Fruit fly (Drosophila melanogaster) whole organism, embryonic: Measurements from ENCODE around the gene eEF1delta.
A peak's percentile ranks its signal among the peaks of the same experiment; 100 is the strongest.

ENCODE experiments used
- Bgb ChIP-seq: fragments of 200-800 bp; sonication (Bioruptor generic); IDR thresholded peaks from 2 replicates; pipeline ENCODE4 v1.3.6; 2022; ENCODE audit warnings: missing biosample characterization, missing genetic modification characterization; ENCODE audit not compliant: partially characterized antibody
- CG10267 ChIP-seq: fragments of 200-800 bp; sonication (Bioruptor generic); optimal IDR thresholded peaks from 2 replicates; lab custom pipeline; 2018; ENCODE audit warnings: missing biosample characterization, mild to moderate bottlenecking, missing genetic modification characterization, moderate library complexity
- CG11723 ChIP-seq: fragments of 200-800 bp; sonication (Bioruptor generic); optimal IDR thresholded peaks from 2 replicates; lab custom pipeline; 2017; ENCODE audit warnings: missing biosample characterization, mild to moderate bottlenecking, missing genetic modification characterization
- CG12104 ChIP-seq: fragments of 200-800 bp; sonication (Bioruptor generic); optimal IDR thresholded peaks from 3 replicates; lab custom pipeline; 2016; ENCODE audit warnings: missing biosample characterization, missing genetic modification characterization
- CG12391 ChIP-seq: fragments of 200-800 bp; sonication (Bioruptor generic); optimal IDR thresholded peaks from 3 replicates; lab custom pipeline; 2018; ENCODE audit warnings: missing biosample characterization, mild to moderate bottlenecking, missing genetic modification characterization, moderate library complexity
- CG14710 ChIP-seq: fragments of 200-800 bp; sonication (Bioruptor generic); optimal IDR thresholded peaks from 3 replicates; lab custom pipeline; 2019; ENCODE audit warnings: missing biosample characterization, mild to moderate bottlenecking, missing genetic modification characterization, moderate library complexity
- CG1529 ChIP-seq: fragments of 200-800 bp; sonication (Bioruptor generic); optimal IDR thresholded peaks from 3 replicates; lab custom pipeline; 2018; ENCODE audit warnings: missing biosample characterization, missing genetic modification characterization
- CG15601 ChIP-seq: fragments of 200-800 bp; sonication (Bioruptor generic); optimal IDR thresholded peaks from 3 replicates; lab custom pipeline; 2019; ENCODE audit warnings: missing biosample characterization, mild to moderate bottlenecking, missing genetic modification characterization, moderate library complexity
- CG1832 ChIP-seq: fragments of 200-800 bp; sonication (Bioruptor generic); optimal IDR thresholded peaks from 2 replicates; lab custom pipeline; 2017; ENCODE audit warnings: missing biosample characterization, mild to moderate bottlenecking, missing genetic modification characterization, inconsistent platforms
- CG2129 ChIP-seq: fragments of 200-800 bp; sonication (Bioruptor generic); IDR thresholded peaks from 2 replicates; pipeline ENCODE4 v1.3.6; 2022; ENCODE audit warnings: missing biosample characterization, missing genetic modification characterization; ENCODE audit not compliant: partially characterized antibody
- CG2712 ChIP-seq: fragments of 200-800 bp; optimal IDR thresholded peaks from 3 replicates; lab custom pipeline; 2019; ENCODE audit warnings: missing biosample characterization, mild to moderate bottlenecking, missing genetic modification characterization, moderate library complexity
- CG30020 ChIP-seq: fragments of 200-800 bp; optimal IDR thresholded peaks from 2 replicates; lab custom pipeline; 2019; ENCODE audit warnings: missing biosample characterization, mild to moderate bottlenecking, missing genetic modification characterization, moderate library complexity
- CG31388 ChIP-seq: fragments of 200-800 bp; sonication (Bioruptor generic); optimal IDR thresholded peaks from 2 replicates; lab custom pipeline; 2016; ENCODE audit warnings: missing biosample characterization, missing genetic modification characterization
- CG32767 ChIP-seq: fragments of 200-800 bp; sonication (Bioruptor generic); IDR thresholded peaks from 2 replicates; pipeline ENCODE4 v1.3.6; 2022; ENCODE audit warnings: missing biosample characterization, missing genetic modification characterization
- CG34224 ChIP-seq: fragments of 200-800 bp; sonication (Bioruptor generic); IDR thresholded peaks from 3 replicates; pipeline ENCODE4 v1.3.6; 2022; ENCODE audit warnings: missing biosample characterization, missing genetic modification characterization; ENCODE audit not compliant: partially characterized antibody
- CG34422 ChIP-seq: fragments of 200-800 bp; sonication (Bioruptor generic); IDR thresholded peaks from 3 replicates; pipeline ENCODE4 v1.3.6; 2022; ENCODE audit warnings: missing biosample characterization, missing genetic modification characterization
- CG4617 ChIP-seq: fragments of 200-800 bp; sonication (Bioruptor generic); optimal IDR thresholded peaks from 3 replicates; lab custom pipeline; 2016; ENCODE audit warnings: missing biosample characterization, missing genetic modification characterization, borderline replicate concordance
- CG5953 ChIP-seq: fragments of 200-800 bp; sonication (Bioruptor generic); IDR thresholded peaks from 2 replicates; pipeline ENCODE4 v1.3.6; 2022; ENCODE audit warnings: missing biosample characterization, missing genetic modification characterization
- CG9797 ChIP-seq: fragments of 200-800 bp; sonication (Bioruptor generic); optimal IDR thresholded peaks from 3 replicates; lab custom pipeline; 2018; ENCODE audit warnings: missing biosample characterization, mild to moderate bottlenecking, missing genetic modification characterization
- Dp ChIP-seq: fragments of 200-800 bp; sonication (Bioruptor generic); optimal IDR thresholded peaks from 2 replicates; lab custom pipeline; 2018; ENCODE audit warnings: missing biosample characterization, mild to moderate bottlenecking, missing genetic modification characterization, moderate library complexity
- E2f2 ChIP-seq: fragments of 200-800 bp; sonication (Bioruptor generic); IDR thresholded peaks from 2 replicates; pipeline ENCODE4 v1.3.6; 2022; ENCODE audit warnings: missing biosample characterization, missing genetic modification characterization
- HHEX ChIP-seq: fragments of 200-800 bp; sonication (Bioruptor generic); optimal IDR thresholded peaks from 3 replicates; lab custom pipeline; 2017; ENCODE audit warnings: missing biosample characterization, mild to moderate bottlenecking, missing genetic modification characterization, missing genetic modification reagents
- HLH3B ChIP-seq: fragments of 200-800 bp; sonication (Bioruptor generic); IDR thresholded peaks from 2 replicates; pipeline ENCODE4 v1.3.6; 2022; ENCODE audit warnings: missing biosample characterization, missing genetic modification characterization
- MBD-R2 ChIP-seq: fragments of 200-800 bp; sonication (Bioruptor generic); IDR thresholded peaks from 2 replicates; pipeline ENCODE4 v1.3.6; 2022; ENCODE audit warnings: missing biosample characterization, missing genetic modification characterization
- MESR4 ChIP-seq: fragments of 200-800 bp; sonication (Bioruptor generic); optimal IDR thresholded peaks from 2 replicates; lab custom pipeline; 2018; ENCODE audit warnings: missing biosample characterization, mild to moderate bottlenecking, missing genetic modification characterization, moderate library complexity
- Pdp1 ChIP-seq, 2 experiments: fragments of 200-800 bp; sonication (Bioruptor generic); optimal IDR thresholded peaks; 3 replicates each; lab custom pipeline; 2016; ENCODE audit warnings: missing biosample characterization in 2 of 2, missing genetic modification characterization in 2 of 2, mild to moderate bottlenecking in 1 of 2, moderate library complexity in 1 of 2
- Side ChIP-seq: fragments of 200-800 bp; sonication (Bioruptor generic); optimal IDR thresholded peaks from 2 replicates; lab custom pipeline; 2016; ENCODE audit warnings: missing biosample characterization, missing genetic modification characterization
- Sin3A ChIP-seq: fragments of >200 bp; optimal IDR thresholded peaks from 2 replicates; lab custom pipeline; 2018
- Sox102F ChIP-seq: fragments of 200-800 bp; sonication (Bioruptor generic); optimal IDR thresholded peaks from 2 replicates; lab custom pipeline; 2018; ENCODE audit warnings: missing biosample characterization, mild to moderate bottlenecking, missing genetic modification characterization, moderate library complexity
- Ssrp ChIP-seq: fragments of 200-800 bp; sonication (Bioruptor generic); optimal IDR thresholded peaks from 2 replicates; lab custom pipeline; 2018; ENCODE audit warnings: missing biosample characterization, mild to moderate bottlenecking, missing genetic modification characterization, moderate library complexity
- YL-1 ChIP-seq: fragments of 200-800 bp; sonication (Bioruptor generic); optimal IDR thresholded peaks from 3 replicates; lab custom pipeline; 2017; ENCODE audit warnings: missing biosample characterization, mild to moderate bottlenecking, missing genetic modification characterization
- chinmo ChIP-seq: fragments of 200-800 bp; sonication (Bioruptor generic); IDR thresholded peaks from 4 replicates; pipeline ENCODE4 v1.3.6; 2022; ENCODE audit warnings: missing biosample characterization, missing genetic modification characterization; ENCODE audit not compliant: partially characterized antibody
- eve ChIP-seq, 2 experiments: fragments of >200 bp; optimal IDR thresholded peaks; 2 replicates each; lab custom pipeline; 2017; ENCODE audit warnings: missing biosample characterization in 2 of 2, missing genetic modification characterization in 2 of 2
- gem ChIP-seq: fragments of 200-800 bp; sonication (Bioruptor generic); optimal IDR thresholded peaks from 2 replicates; lab custom pipeline; 2019; ENCODE audit warnings: missing biosample characterization, mild to moderate bottlenecking, missing genetic modification characterization, moderate library complexity
- gfzf ChIP-seq: fragments of 200-800 bp; sonication (Bioruptor generic); optimal IDR thresholded peaks from 2 replicates; lab custom pipeline; 2016; ENCODE audit warnings: missing biosample characterization, mild to moderate bottlenecking, missing genetic modification characterization, moderate library complexity
- hb ChIP-seq: fragments of 200-800 bp; sonication (Bioruptor generic); IDR thresholded peaks from 3 replicates; pipeline ENCODE4 v1.3.6; 2022; ENCODE audit warnings: missing biosample characterization, missing genetic modification characterization; ENCODE audit not compliant: partially characterized antibody
- kah ChIP-seq: fragments of 200-800 bp; sonication (Bioruptor generic); optimal IDR thresholded peaks from 2 replicates; lab custom pipeline; 2018; ENCODE audit warnings: missing biosample characterization, mild to moderate bottlenecking, missing genetic modification characterization
- lbe ChIP-seq: fragments of 200-800 bp; sonication (Bioruptor generic); optimal IDR thresholded peaks from 2 replicates; lab custom pipeline; 2016; ENCODE audit warnings: missing biosample characterization, mild to moderate bottlenecking, missing genetic modification characterization
- nerfin-1 ChIP-seq: fragments of 200-800 bp; sonication (Bioruptor generic); optimal IDR thresholded peaks from 3 replicates; lab custom pipeline; 2019; ENCODE audit warnings: missing biosample characterization, mild to moderate bottlenecking, missing genetic modification characterization, moderate library complexity
- nom ChIP-seq: fragments of 200-800 bp; sonication (Bioruptor generic); optimal IDR thresholded peaks from 2 replicates; lab custom pipeline; 2017; ENCODE audit warnings: missing biosample characterization, missing genetic modification characterization, mild to moderate bottlenecking, moderate library complexity, missing genetic modification reagents
- scrt ChIP-seq: fragments of 200-800 bp; sonication (Bioruptor generic); optimal IDR thresholded peaks from 2 replicates; lab custom pipeline; 2018; ENCODE audit warnings: missing biosample characterization, mild to moderate bottlenecking, missing genetic modification characterization, moderate library complexity
- sd ChIP-seq: fragments of 200-800 bp; sonication (Bioruptor generic); optimal IDR thresholded peaks from 3 replicates; lab custom pipeline; 2018; ENCODE audit warnings: missing biosample characterization, mild to moderate bottlenecking, missing genetic modification characterization, moderate library complexity
- sima ChIP-seq: fragments of 200-800 bp; sonication (Bioruptor generic); optimal IDR thresholded peaks from 2 replicates; lab custom pipeline; 2016; ENCODE audit warnings: missing biosample characterization, missing genetic modification characterization
- sna ChIP-seq: fragments of 200-800 bp; sonication (Bioruptor generic); IDR thresholded peaks from 2 replicates; pipeline ENCODE4 v1.3.6; 2022; ENCODE audit warnings: missing biosample characterization, missing genetic modification characterization; ENCODE audit not compliant: partially characterized antibody
- stwl ChIP-seq: fragments of 200-800 bp; sonication (Bioruptor generic); optimal IDR thresholded peaks from 3 replicates; lab custom pipeline; 2018; ENCODE audit warnings: missing biosample characterization, mild to moderate bottlenecking, missing genetic modification characterization, moderate library complexity
- trem ChIP-seq: fragments of 200-800 bp; optimal IDR thresholded peaks from 3 replicates; lab custom pipeline; 2019; ENCODE audit warnings: missing biosample characterization, mild to moderate bottlenecking, missing genetic modification characterization, moderate library complexity
- wor ChIP-seq: fragments of 200-800 bp; sonication (Bioruptor generic); IDR thresholded peaks from 2 replicates; pipeline ENCODE4 v1.3.6; 2022; ENCODE audit warnings: missing biosample characterization, missing genetic modification characterization
- yki ChIP-seq: fragments of >200 bp; optimal IDR thresholded peaks from 3 replicates; lab custom pipeline; 2018

The eEF1delta gene

DNA sequence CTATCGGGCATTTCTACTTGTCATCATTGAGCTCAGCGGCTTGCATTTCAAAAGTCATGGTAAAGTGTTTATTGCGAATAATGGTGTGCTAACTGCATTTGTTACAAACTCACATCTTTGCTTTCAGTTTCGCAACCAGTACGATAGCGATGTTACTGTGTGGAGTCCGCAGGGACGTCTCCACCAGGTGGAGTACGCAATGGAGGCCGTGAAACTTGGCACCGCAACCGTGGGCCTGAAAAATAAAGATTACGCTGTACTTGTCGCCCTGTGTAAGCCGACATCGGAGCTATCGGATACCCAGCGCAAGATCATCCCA, 11.0 kb upstream of the eEF1delta start:
- TF ChIP-seq Sin3A (lab: Kevin White, UChicago) = no peak
- 0 out of 4 replicates have a peak, but pooled peaks have one; percentile 36 for TF ChIP-seq chinmo (GFP tag; lab: Robert Waterston, UW)
- TF ChIP-seq E2f2 = peak; percentile 25; the same call in 1 of the 2 replicates
- TF ChIP-seq sna = 0 out of 2 replicates have a peak, but pooled peaks have one; percentile 3
- TF ChIP-seq CG12391 = no peak
- TF ChIP-seq CG1832 = no peak
- TF ChIP-seq CG1529 = no peak
- peak; percentile 6; the same call in 2 of the 3 replicates for TF ChIP-seq hb (GFP tag; lab: Robert Waterston, UW)
- TF ChIP-seq CG34224 = peak; percentile 43; the same call in 2 of the 3 replicates
- no peak for TF ChIP-seq CG5953 (GFP tag; lab: Robert Waterston, UW)
- peak; percentile 55 for TF ChIP-seq CG11723 (GFP tag; lab: Kevin White, UChicago)
- no peak for TF ChIP-seq Ssrp
- peak; percentile 15; the same call in 1 of the 2 replicates for TF ChIP-seq CG2129 (GFP tag; lab: Robert Waterston, UW)
- TF ChIP-seq wor = no peak
- TF ChIP-seq sima (GFP tag; lab: Kevin White, UChicago) = no peak
- TF ChIP-seq MBD-R2 (GFP tag; lab: Robert Waterston, UW) = peak; percentile 71
- no peak for TF ChIP-seq yki (lab: Kevin White, UChicago)
- TF ChIP-seq CG34422 (GFP tag; lab: Robert Waterston, UW) = 0 out of 3 replicates have a peak, but pooled peaks have one; percentile 46
- peak; percentile 58 for TF ChIP-seq MESR4 (GFP tag; lab: Kevin White, UChicago)
- peak; percentile 5 for TF ChIP-seq nom (GFP tag; lab: Kevin White, UChicago)
- TF ChIP-seq gem (tag; lab: Kevin White, UChicago) = no peak
- no peak for TF ChIP-seq CG31388 (GFP tag; lab: Kevin White, UChicago)
- no peak for TF ChIP-seq HLH3B (GFP tag; lab: Robert Waterston, UW)

DNA sequence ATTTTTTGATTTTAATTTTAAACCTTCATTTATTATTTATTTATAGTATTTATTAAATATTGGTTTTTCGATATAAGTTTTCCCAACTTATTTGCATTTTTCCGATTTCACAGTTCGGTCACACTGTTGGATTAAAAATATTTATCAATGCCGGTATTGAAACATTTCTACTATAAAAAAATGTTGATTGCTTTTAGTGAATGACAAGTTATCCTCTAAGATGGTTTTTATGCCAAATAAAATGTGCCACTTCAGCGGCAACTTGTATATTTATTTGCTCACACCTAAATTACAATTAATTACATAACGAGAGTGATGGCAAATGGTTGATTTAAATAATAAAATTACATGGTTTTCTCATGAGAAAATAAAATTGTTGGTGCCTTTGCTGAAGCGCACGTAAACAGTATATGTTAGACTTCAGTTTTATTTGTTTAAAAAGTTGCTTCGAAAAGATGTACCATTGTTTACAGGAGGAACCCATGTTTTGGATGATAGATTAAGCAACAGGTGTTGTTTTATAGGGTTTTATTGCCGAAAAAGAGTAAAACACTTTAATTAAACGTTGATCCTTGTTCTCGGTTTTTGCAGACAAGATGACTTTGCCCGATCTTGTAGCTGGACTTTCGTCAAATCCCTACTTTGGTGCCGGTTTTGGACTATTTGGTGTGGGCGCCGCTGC, 9.6 kb upstream of the eEF1delta start, which contains the start of gene Bcs1:
TSS of gene Bcs1 (plus strand) at position 108 of the 682 bp plus-strand sequence.
- TF ChIP-seq HHEX (GFP tag; lab: Kevin White, UChicago) (no peak), Sox102F (GFP tag; lab: Kevin White, UChicago) (no peak), sd (tag; lab: Kevin White, UChicago) (peak; percentile 27), Dp (GFP tag; lab: Kevin White, UChicago) (peak; percentile 26), gfzf (peak; percentile 57), kah (GFP tag; lab: Kevin White, UChicago) (peak; percentile 91), CG10267 (tag; lab: Kevin White, UChicago) (peak; percentile 9), CG32767 (no peak), eve (GFP tag; optimal IDR thresholded peaks at IDR 0.05; lab: Kevin White, UChicago) (peak in 1 of 2 experiments; percentile 69), CG14710 (peak; percentile 15), Bgb (GFP tag; lab: Robert Waterston, UW) (no peak), YL-1 (GFP tag; lab: Kevin White, UChicago) (peak; percentile 26), nerfin-1 (tag; lab: Kevin White, UChicago) (peak; percentile 21), CG2712 (tag; lab: Kevin White, UChicago) (peak; percentile 19), CG4617 (GFP tag; lab: Kevin White, UChicago) (peak; percentile 8), trem (peak; percentile 48), CG12104 (GFP tag; lab: Kevin White, UChicago) (no peak), stwl (peak; percentile 24), CG15601 (tag; lab: Kevin White, UChicago) (peak; percentile 15), scrt (GFP tag; lab: Kevin White, UChicago) (peak; percentile 15), Pdp1 (GFP tag; optimal IDR thresholded peaks at IDR 0.05; lab: Kevin White, UChicago) (peak in 1 of 2 experiments; percentile 95), CG9797 (GFP tag; lab: Kevin White, UChicago) (peak; percentile 45), CG30020 (tag; lab: Kevin White, UChicago) (peak; percentile 69), CG2129 (GFP tag; lab: Robert Waterston, UW) (no peak), lbe (peak; percentile 62), MESR4 (GFP tag; lab: Kevin White, UChicago) (peak; percentile 13), Side (GFP tag; lab: Kevin White, UChicago) (no peak)
